Worm (Caenorhabditis elegans) whole organism, early embryonic: ENCODE data around the gene C13A2.7.

Source experiments
- B0310.2 ChIP-seq: sonication (generic microtip); optimal IDR thresholded peaks from 2 replicates; lab custom pipeline; 2016; ENCODE audit warnings: mild to moderate bottlenecking, missing genetic modification characterization, missing compliant biosample characterization
- F13C5.2 ChIP-seq: sonication (generic microtip); optimal IDR thresholded peaks from 2 replicates; lab custom pipeline; 2017; ENCODE audit warnings: mild to moderate bottlenecking, missing genetic modification characterization, inconsistent platforms, missing compliant biosample characterization
- aly-1 ChIP-seq: sonication (generic microtip); optimal IDR thresholded peaks from 2 replicates; lab custom pipeline; 2016; ENCODE audit warnings: missing genetic modification characterization, missing compliant biosample characterization
- ama-1 ChIP-seq: fragments of 150-350 bp; optimal IDR thresholded peaks from 2 replicates; lab custom pipeline; 2014
- ceh-13 ChIP-seq: fragments of 200-800 bp; sonication (Bioruptor generic); optimal IDR thresholded peaks from 2 replicates; lab custom pipeline; 2018; ENCODE audit warnings: mild to moderate bottlenecking, missing genetic modification characterization, missing compliant biosample characterization
- ceh-36 ChIP-seq: sonication (generic microtip); optimal IDR thresholded peaks from 2 replicates; lab custom pipeline; 2016; ENCODE audit warnings: missing genetic modification characterization, inconsistent platforms, missing compliant biosample characterization
- ets-7 ChIP-seq: sonication (generic microtip); optimal IDR thresholded peaks from 2 replicates; lab custom pipeline; 2016; ENCODE audit warnings: missing genotype, missing genetic modification characterization, missing compliant biosample characterization
- flt-1 ChIP-seq: fragments of 200-800 bp; sonication (Bioruptor generic); IDR thresholded peaks from 2 replicates; pipeline ENCODE4 v1.3.6; 2022; ENCODE audit warnings: missing genetic modification characterization, missing compliant biosample characterization
- hmbx-1 ChIP-seq: sonication (generic microtip); optimal IDR thresholded peaks from 2 replicates; lab custom pipeline; 2016; ENCODE audit warnings: mild to moderate bottlenecking, missing genetic modification characterization, missing compliant biosample characterization
- hmg-4 ChIP-seq: fragments of 200-800 bp; sonication (Bioruptor generic); optimal IDR thresholded peaks from 2 replicates; lab custom pipeline; 2018; ENCODE audit warnings: mild to moderate bottlenecking, missing genetic modification characterization, missing compliant biosample characterization
- hnd-1 ChIP-seq: sonication (generic microtip); optimal IDR thresholded peaks from 2 replicates; lab custom pipeline; 2016; ENCODE audit warnings: missing genetic modification characterization, missing compliant biosample characterization
- pes-1 ChIP-seq: fragments of 200-800 bp; sonication (Bioruptor generic); IDR thresholded peaks from 2 replicates; pipeline ENCODE4 v1.3.6; 2022; ENCODE audit warnings: missing genetic modification reagents, missing genetic modification characterization, missing compliant biosample characterization
- scrt-1 ChIP-seq: fragments of 200-800 bp; sonication (Bioruptor generic); IDR thresholded peaks from 2 replicates; pipeline ENCODE4 v1.3.6; 2022; ENCODE audit warnings: missing genetic modification characterization, missing compliant biosample characterization
- sea-1 ChIP-seq: fragments of 200-800 bp; sonication (Bioruptor generic); conservative IDR thresholded peaks from 2 replicates; pipeline ENCODE4 v1.3.6; 2022; ENCODE audit warnings: missing genetic modification characterization, missing compliant biosample characterization
- tbx-11 ChIP-seq: fragments of 200-800 bp; sonication (Bioruptor generic); IDR thresholded peaks from 2 replicates; pipeline ENCODE4 v1.3.6; 2022; ENCODE audit warnings: missing genetic modification characterization, missing compliant biosample characterization
- tbx-37 ChIP-seq: fragments of 200-800 bp; sonication (Bioruptor generic); conservative IDR thresholded peaks from 2 replicates; pipeline ENCODE4 v1.3.6; 2022; ENCODE audit warnings: missing genetic modification reagents, missing genetic modification characterization, missing compliant biosample characterization
- tra-4 ChIP-seq: sonication (generic microtip); optimal IDR thresholded peaks from 2 replicates; lab custom pipeline; 2017; ENCODE audit warnings: missing genetic modification characterization, missing compliant biosample characterization

The C13A2.7 gene

ce11 chrV:7275491-7275890 is 9.4 kb downstream of the C13A2.7 start, which contains the start of gene C13A2.5:
Gene C13A2.5, plus strand, starts transcription at chrV:7275791.
- TF ChIP-seq tbx-37 (GFP tag; lab: Robert Waterston, UW), result no peak
- TF ChIP-seq pes-1 (GFP tag; lab: Robert Waterston, UW), result no peak
- TF ChIP-seq B0310.2, result no peak
- TF ChIP-seq hnd-1, result no peak
- TF ChIP-seq F13C5.2 (tag; lab: Kevin White, UChicago), result no peak
- no peak for TF ChIP-seq tra-4 (tag; lab: Kevin White, UChicago)
- TF ChIP-seq ceh-13 (GFP tag; lab: Kevin White, UChicago), result no peak
- TF ChIP-seq tbx-11 (GFP tag; lab: Robert Waterston, UW), result no peak
- no peak for TF ChIP-seq hmg-4 (GFP tag; lab: Kevin White, UChicago)
- TF ChIP-seq ama-1 (lab: Kevin White, UChicago), result no peak
- TF ChIP-seq scrt-1 (GFP tag; lab: Robert Waterston, UW), result no peak

- TF ChIP-seq sea-1 (GFP tag; lab: Robert Waterston, UW) (no peak), aly-1 (tag; lab: Kevin White, UChicago) (no peak)
These were observed 13.0 kb downstream of the C13A2.7 start, which contains the start of gene C13A2.4 for ce11 chrV:7279090-7279489. Gene C13A2.4, plus strand, starts transcription at chrV:7279390.

- TF ChIP-seq flt-1 (GFP tag; lab: Robert Waterston, UW), result no peak
- TF ChIP-seq B0310.2, result no peak
- TF ChIP-seq aly-1 (tag; lab: Kevin White, UChicago), result no peak
- TF ChIP-seq F13C5.2 (tag; lab: Kevin White, UChicago), result no peak
- TF ChIP-seq tbx-37 (GFP tag; lab: Robert Waterston, UW), result no peak
- no peak for TF ChIP-seq hmg-4 (GFP tag; lab: Kevin White, UChicago)
- TF ChIP-seq tbx-11 (GFP tag; lab: Robert Waterston, UW), result no peak
- TF ChIP-seq ceh-36 (tag; lab: Kevin White, UChicago), result no peak
- no peak for TF ChIP-seq hnd-1
- no peak for TF ChIP-seq scrt-1 (GFP tag; lab: Robert Waterston, UW)
- TF ChIP-seq ceh-13 (GFP tag; lab: Kevin White, UChicago), result no peak
- no peak for TF ChIP-seq sea-1 (GFP tag; lab: Robert Waterston, UW)
- no peak for TF ChIP-seq ets-7 (tag; lab: Kevin White, UChicago)
- no peak for TF ChIP-seq pes-1 (GFP tag; lab: Robert Waterston, UW)
- TF ChIP-seq hmbx-1 (tag; lab: Kevin White, UChicago), result no peak
- TF ChIP-seq ama-1 (lab: Kevin White, UChicago), result no peak
These were observed 15.9 kb downstream of the C13A2.7 start, which contains the start of gene C13A2.3 for ce11 chrV:7282037-7282436. Gene C13A2.3, plus strand, starts transcription at chrV:7282337.

ce11 chrV:7288699-7289098 is 22.6 kb downstream of the C13A2.7 start, which contains the start of gene C13A2.1:
Gene C13A2.1, plus strand, starts transcription at chrV:7288999.
- TF ChIP-seq scrt-1 (GFP tag; lab: Robert Waterston, UW) (no peak), ceh-13 (GFP tag; lab: Kevin White, UChicago) (no peak), ets-7 (tag; lab: Kevin White, UChicago) (no peak), flt-1 (GFP tag; lab: Robert Waterston, UW) (no peak)

DNA sequence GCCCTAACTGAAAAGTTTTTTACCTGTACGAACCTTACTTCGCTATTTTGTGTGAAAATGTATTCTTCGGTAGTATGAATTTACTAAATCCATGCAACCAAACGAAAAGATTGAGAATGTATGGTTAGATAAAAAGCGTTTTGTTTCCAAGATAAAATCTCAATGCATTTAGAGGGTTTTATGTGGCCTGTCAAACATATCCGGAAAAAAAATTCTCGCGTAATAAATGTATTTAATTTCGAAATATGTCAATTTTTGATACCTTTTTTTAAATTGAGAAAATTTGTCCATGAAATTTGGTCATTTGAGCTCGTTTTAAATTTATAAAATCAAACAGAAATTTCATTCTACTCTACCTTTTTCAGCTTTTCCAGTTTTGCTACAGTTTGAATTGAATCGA is 29.1 kb downstream of the C13A2.7 start, which contains the start of gene F07G11.4:
F07G11.4 (minus strand) TSS at position 101 of the 400 bp plus-strand sequence.
- TF ChIP-seq F13C5.2 (tag; lab: Kevin White, UChicago), result no peak
- no peak for TF ChIP-seq aly-1 (tag; lab: Kevin White, UChicago)
- no peak for TF ChIP-seq sea-1 (GFP tag; lab: Robert Waterston, UW)
- no peak for TF ChIP-seq ceh-36 (tag; lab: Kevin White, UChicago)
- TF ChIP-seq flt-1 (GFP tag; lab: Robert Waterston, UW), result no peak
- TF ChIP-seq tbx-11 (GFP tag; lab: Robert Waterston, UW), result no peak
- no peak for TF ChIP-seq scrt-1 (GFP tag; lab: Robert Waterston, UW)
- no peak for TF ChIP-seq ets-7 (tag; lab: Kevin White, UChicago)
- no peak for TF ChIP-seq hmg-4 (GFP tag; lab: Kevin White, UChicago)
- TF ChIP-seq tbx-37 (GFP tag; lab: Robert Waterston, UW), result no peak
- TF ChIP-seq B0310.2, result no peak
- TF ChIP-seq hnd-1, result no peak
- TF ChIP-seq pes-1 (GFP tag; lab: Robert Waterston, UW), result no peak
- no peak for TF ChIP-seq hmbx-1 (tag; lab: Kevin White, UChicago)
- TF ChIP-seq ceh-13 (GFP tag; lab: Kevin White, UChicago), result no peak
- no peak for TF ChIP-seq tra-4 (tag; lab: Kevin White, UChicago)

DNA sequence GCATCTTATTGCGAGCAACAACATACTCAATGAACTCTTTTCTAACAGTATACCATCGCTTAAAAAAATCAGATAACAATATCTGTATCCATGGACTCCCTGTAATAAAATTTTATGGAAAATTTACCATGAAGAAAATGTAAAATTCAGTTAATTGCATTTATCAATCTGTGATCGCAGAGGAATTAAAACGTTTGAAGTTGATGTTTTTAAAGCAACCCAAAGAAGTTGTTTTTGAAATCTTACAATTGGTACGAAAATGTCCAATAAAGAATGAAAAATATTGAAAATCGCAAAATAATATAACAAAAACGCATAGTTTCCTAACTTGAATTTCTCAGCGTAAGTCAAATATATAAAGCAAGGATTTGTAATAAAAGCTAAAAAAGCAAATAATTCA is 31.1 kb downstream of the C13A2.7 start, which contains the start of gene srj-32:
srj-32 (minus strand) TSS at position 101 of the 400 bp plus-strand sequence.
- TF ChIP-seq ceh-36 (tag; lab: Kevin White, UChicago) (no peak), tbx-37 (GFP tag; lab: Robert Waterston, UW) (no peak), aly-1 (tag; lab: Kevin White, UChicago) (no peak)

ce11 chrV:7298463-7298862 is 32.3 kb downstream of the C13A2.7 start, which contains the start of gene F07G11.3:
Gene F07G11.3, plus strand, starts transcription at chrV:7298763.
- TF ChIP-seq ceh-36 (tag; lab: Kevin White, UChicago) (no peak), tbx-37 (GFP tag; lab: Robert Waterston, UW) (no peak), ceh-13 (GFP tag; lab: Kevin White, UChicago) (no peak), F13C5.2 (tag; lab: Kevin White, UChicago) (no peak), sea-1 (GFP tag; lab: Robert Waterston, UW) (no peak), ets-7 (tag; lab: Kevin White, UChicago) (no peak), aly-1 (tag; lab: Kevin White, UChicago) (no peak), ama-1 (lab: Kevin White, UChicago) (no peak), pes-1 (GFP tag; lab: Robert Waterston, UW) (no peak), scrt-1 (GFP tag; lab: Robert Waterston, UW) (no peak), B0310.2 (no peak), tra-4 (tag; lab: Kevin White, UChicago) (no peak)
